Fruit fly (Drosophila melanogaster) whole organism, embryonic: Measurements from ENCODE around the gene CG12783.
A peak's percentile ranks its signal among the peaks of the same experiment; 100 is the strongest.

Experiments used
- ATbp ChIP-seq: fragments of 200-800 bp; sonication (Bioruptor generic); optimal IDR thresholded peaks from 2 replicates; lab custom pipeline; 2017; ENCODE audit warnings: missing biosample characterization, mild to moderate bottlenecking, missing genetic modification characterization, missing genetic modification reagents
- Ada2b ChIP-seq: fragments of 200-800 bp; sonication (Bioruptor generic); IDR thresholded peaks from 2 replicates; pipeline ENCODE4 v1.3.6; 2022; ENCODE audit warnings: missing biosample characterization, missing genetic modification characterization
- B-H1 ChIP-seq: fragments of 200-800 bp; sonication (Bioruptor generic); IDR thresholded peaks from 3 replicates; pipeline ENCODE4 v1.3.6; 2022; ENCODE audit warnings: missing biosample characterization, missing genetic modification characterization
- CG10565 ChIP-seq: fragments of 200-800 bp; sonication (Bioruptor generic); optimal IDR thresholded peaks from 3 replicates; lab custom pipeline; 2016; ENCODE audit warnings: missing biosample characterization, mild to moderate bottlenecking, missing genetic modification characterization
- CG11247 ChIP-seq: fragments of 200-800 bp; sonication (Bioruptor generic); IDR thresholded peaks from 2 replicates; pipeline ENCODE4 v1.3.6; 2022; ENCODE audit warnings: missing biosample characterization, missing genetic modification characterization
- CG11696 ChIP-seq: fragments of 200-800 bp; sonication (Bioruptor generic); IDR thresholded peaks from 2 replicates; pipeline ENCODE4 v1.3.6; 2022; ENCODE audit warnings: missing biosample characterization, missing genetic modification characterization
- CG12104 ChIP-seq: fragments of 200-800 bp; sonication (Bioruptor generic); optimal IDR thresholded peaks from 3 replicates; lab custom pipeline; 2016; ENCODE audit warnings: missing biosample characterization, missing genetic modification characterization
- CG12659 ChIP-seq: fragments of 200-800 bp; sonication (Bioruptor generic); optimal IDR thresholded peaks from 3 replicates; lab custom pipeline; 2017; ENCODE audit warnings: mild to moderate bottlenecking, missing biosample characterization, missing genetic modification reagents, missing genetic modification characterization
- CG15696 ChIP-seq: fragments of 200-800 bp; sonication (Bioruptor generic); optimal IDR thresholded peaks from 2 replicates; lab custom pipeline; 2019; ENCODE audit warnings: missing biosample characterization, mild to moderate bottlenecking, missing genetic modification characterization, moderate library complexity
- CG31441 ChIP-seq: fragments of 200-800 bp; sonication (Bioruptor generic); IDR thresholded peaks from 2 replicates; pipeline ENCODE4 v1.3.6; 2022; ENCODE audit warnings: missing biosample characterization, missing genetic modification characterization
- CG3407 ChIP-seq: fragments of 200-800 bp; sonication (Bioruptor generic); optimal IDR thresholded peaks from 2 replicates; lab custom pipeline; 2018; ENCODE audit warnings: missing biosample characterization, mild to moderate bottlenecking, missing genetic modification characterization
- CG3726 ChIP-seq: fragments of 200-800 bp; sonication (Bioruptor generic); IDR thresholded peaks from 3 replicates; pipeline ENCODE4, ENCODE4 v1.3.6; 2022; ENCODE audit warnings: missing biosample characterization, missing genetic modification characterization
- CG6813 ChIP-seq: fragments of 200-800 bp; sonication (Bioruptor generic); optimal IDR thresholded peaks from 2 replicates; lab custom pipeline; 2017; ENCODE audit warnings: missing biosample characterization, missing genetic modification characterization, mild to moderate bottlenecking, moderate library complexity, missing genetic modification reagents
- CG8359 ChIP-seq: fragments of 200-800 bp; sonication (Bioruptor generic); optimal IDR thresholded peaks from 2 replicates; lab custom pipeline; 2017; ENCODE audit warnings: missing biosample characterization, mild to moderate bottlenecking, missing genetic modification characterization, borderline replicate concordance
- CG8478 ChIP-seq: fragments of >200 bp; optimal IDR thresholded peaks from 2 replicates; lab custom pipeline; 2018
- Camta ChIP-seq: fragments of 200-800 bp; sonication (Bioruptor generic); optimal IDR thresholded peaks from 2 replicates; lab custom pipeline; 2016; ENCODE audit warnings: missing biosample characterization, missing genetic modification characterization
- Chrac-16 ChIP-seq: fragments of 200-800 bp; sonication (Bioruptor generic); optimal IDR thresholded peaks from 3 replicates; lab custom pipeline; 2016; ENCODE audit warnings: missing biosample characterization, missing genetic modification characterization
- D ChIP-seq, 2 experiments: fragments of 200-800 bp in 1 of 2; fragments of >200 bp in 1 of 2; sonication (Bioruptor generic) in 1 of 2; optimal IDR thresholded peaks; 2 replicates in 1 of 2; 3 replicates in 1 of 2; lab custom pipeline; 2017; ENCODE audit warnings: mild to moderate bottlenecking in 1 of 2, missing biosample characterization in 1 of 2, missing genetic modification characterization in 1 of 2, missing genetic modification reagents in 1 of 2
- Dip2 ChIP-seq: fragments of 200-800 bp; sonication (Bioruptor generic); IDR thresholded peaks from 2 replicates; pipeline ENCODE4 v1.3.6; 2022; ENCODE audit warnings: missing biosample characterization, missing genetic modification characterization
- E2f2 ChIP-seq: fragments of 200-800 bp; sonication (Bioruptor generic); IDR thresholded peaks from 2 replicates; pipeline ENCODE4 v1.3.6; 2022; ENCODE audit warnings: missing biosample characterization, missing genetic modification characterization
- HLH3B ChIP-seq: fragments of 200-800 bp; sonication (Bioruptor generic); IDR thresholded peaks from 2 replicates; pipeline ENCODE4 v1.3.6; 2022; ENCODE audit warnings: missing biosample characterization, missing genetic modification characterization
- HmgD ChIP-seq: fragments of 200-800 bp; sonication (Bioruptor generic); optimal IDR thresholded peaks from 3 replicates; lab custom pipeline; 2016; ENCODE audit warnings: missing biosample characterization, missing genetic modification characterization
- Jarid2 ChIP-seq: fragments of 200-800 bp; sonication (Bioruptor generic); optimal IDR thresholded peaks from 3 replicates; lab custom pipeline; 2017; ENCODE audit warnings: mild to moderate bottlenecking, missing biosample characterization, missing genetic modification reagents, missing genetic modification characterization
- MBD-R2 ChIP-seq: fragments of 200-800 bp; sonication (Bioruptor generic); IDR thresholded peaks from 2 replicates; pipeline ENCODE4 v1.3.6; 2022; ENCODE audit warnings: missing biosample characterization, missing genetic modification characterization
- Med ChIP-seq: fragments of 200-800 bp; sonication (Bioruptor generic); peaks from one replicate; lab custom pipeline; 2016; ENCODE audit warnings: missing biosample characterization, missing genetic modification characterization, mild to moderate bottlenecking, inconsistent platforms, moderate library complexity
- Nf-YC ChIP-seq: fragments of 200-800 bp; optimal IDR thresholded peaks from 3 replicates; lab custom pipeline; 2019; ENCODE audit warnings: missing biosample characterization, mild to moderate bottlenecking, missing genetic modification characterization, moderate library complexity
- Pdp1 ChIP-seq, 2 experiments: fragments of 200-800 bp; sonication (Bioruptor generic); optimal IDR thresholded peaks; 3 replicates each; lab custom pipeline; 2016; ENCODE audit warnings: missing biosample characterization in 2 of 2, missing genetic modification characterization in 2 of 2, mild to moderate bottlenecking in 1 of 2, moderate library complexity in 1 of 2
- Poxn ChIP-seq: fragments of 200-800 bp; sonication (Bioruptor generic); IDR thresholded peaks from 2 replicates; pipeline ENCODE4 v1.3.6; 2022; ENCODE audit warnings: missing biosample characterization, missing genetic modification characterization
- Vsx1 ChIP-seq: fragments of 200-800 bp; sonication (Bioruptor generic); optimal IDR thresholded peaks from 2 replicates; lab custom pipeline; 2017; ENCODE audit warnings: missing biosample characterization, mild to moderate bottlenecking, missing genetic modification characterization, missing genetic modification reagents
- Xrp1 ChIP-seq: fragments of 200-800 bp; sonication (Bioruptor generic); IDR thresholded peaks from 2 replicates; pipeline ENCODE4 v1.3.6; 2022; ENCODE audit warnings: missing biosample characterization, missing genetic modification characterization
- al ChIP-seq: fragments of 200-800 bp; sonication (Bioruptor generic); IDR thresholded peaks from 2 replicates; pipeline ENCODE4 v1.3.6; 2022; ENCODE audit warnings: missing biosample characterization, missing genetic modification characterization
- az2 ChIP-seq: fragments of 200-800 bp; sonication (Bioruptor generic); optimal IDR thresholded peaks from 3 replicates; lab custom pipeline; 2016; ENCODE audit warnings: missing biosample characterization, missing genetic modification characterization
- dan ChIP-seq: fragments of 200-800 bp; sonication (Bioruptor generic); IDR thresholded peaks from 2 replicates; pipeline ENCODE4 v1.3.6; 2022; ENCODE audit warnings: missing biosample characterization, missing genetic modification characterization
- danr ChIP-seq: fragments of 200-800 bp; sonication (Bioruptor generic); IDR thresholded peaks from 2 replicates; pipeline ENCODE4 v1.3.6; 2022; ENCODE audit warnings: missing biosample characterization, missing genetic modification characterization
- dimm ChIP-seq: fragments of 200-800 bp; sonication (Bioruptor generic); IDR thresholded peaks from 2 replicates; pipeline ENCODE4 v1.3.6; 2022; ENCODE audit warnings: missing biosample characterization, missing genetic modification characterization
- exex ChIP-seq: fragments of 200-800 bp; sonication (Bioruptor generic); optimal IDR thresholded peaks from 4 replicates; lab custom pipeline; 2018; ENCODE audit warnings: missing biosample characterization, mild to moderate bottlenecking, missing genetic modification characterization, moderate library complexity
- fd102C ChIP-seq: fragments of 200-800 bp; sonication (Bioruptor generic); optimal IDR thresholded peaks from 2 replicates; lab custom pipeline; 2018; ENCODE audit warnings: missing biosample characterization, mild to moderate bottlenecking, missing genetic modification characterization, moderate library complexity
- fd3F ChIP-seq: fragments of 200-800 bp; sonication (Bioruptor generic); optimal IDR thresholded peaks from 2 replicates; lab custom pipeline; 2018; ENCODE audit warnings: missing biosample characterization, mild to moderate bottlenecking, missing genetic modification characterization, moderate library complexity
- grau ChIP-seq: fragments of 200-800 bp; optimal IDR thresholded peaks from 3 replicates; lab custom pipeline; 2019; ENCODE audit warnings: missing biosample characterization, mild to moderate bottlenecking, missing genetic modification characterization, moderate library complexity
- klu ChIP-seq: fragments of 200-800 bp; sonication (Bioruptor generic); IDR thresholded peaks from 2 replicates; pipeline ENCODE4 v1.3.6; 2022; ENCODE audit warnings: missing biosample characterization, missing genetic modification characterization
- luna ChIP-seq: fragments of 200-800 bp; sonication (Bioruptor generic); optimal IDR thresholded peaks from 2 replicates; lab custom pipeline; 2016; ENCODE audit warnings: missing biosample characterization, missing genetic modification characterization
- mld ChIP-seq: fragments of 200-800 bp; sonication (Bioruptor generic); IDR thresholded peaks from 3 replicates; pipeline ENCODE4 v1.3.6; 2022; ENCODE audit warnings: missing biosample characterization, missing genetic modification characterization; ENCODE audit not compliant: partially characterized antibody
- pan ChIP-seq, 4 experiments: fragments of >200 bp in 3 of 4; fragments of 200-800 bp in 1 of 4; sonication (Bioruptor generic) in 1 of 4; optimal IDR thresholded peaks in 3 of 4; IDR thresholded peaks in 1 of 4; 2 replicates each; pipeline versions ENCODE4 v1.3.6 to Lab custom; 2017 to 2022; ENCODE audit warnings: missing biosample characterization in 2 of 4, missing genetic modification characterization in 2 of 4, mixed read lengths in 1 of 4
- slbo ChIP-seq: fragments of 200-800 bp; sonication (Bioruptor generic); IDR thresholded peaks from 2 replicates; pipeline ENCODE4 v1.3.6; 2022; ENCODE audit warnings: missing biosample characterization, missing genetic modification characterization
- sna ChIP-seq: fragments of 200-800 bp; sonication (Bioruptor generic); IDR thresholded peaks from 2 replicates; pipeline ENCODE4 v1.3.6; 2022; ENCODE audit warnings: missing biosample characterization, missing genetic modification characterization; ENCODE audit not compliant: partially characterized antibody
- trh ChIP-seq: fragments of 200-800 bp; sonication (Bioruptor generic); optimal IDR thresholded peaks from 2 replicates; lab custom pipeline; 2016; ENCODE audit warnings: missing biosample characterization, missing genetic modification characterization
- tx ChIP-seq: fragments of 200-800 bp; sonication (Bioruptor generic); optimal IDR thresholded peaks from 2 replicates; lab custom pipeline; 2016; ENCODE audit warnings: missing biosample characterization, missing genetic modification characterization
- z ChIP-seq: fragments of 200-800 bp; sonication (Bioruptor generic); IDR thresholded peaks from 3 replicates; pipeline ENCODE4 v1.3.6; 2022; ENCODE audit warnings: missing biosample characterization, missing genetic modification characterization
- zen ChIP-seq: fragments of 200-800 bp; sonication (Bioruptor generic); optimal IDR thresholded peaks from 3 replicates; lab custom pipeline; 2018; ENCODE audit warnings: missing biosample characterization, mild to moderate bottlenecking, missing genetic modification characterization, moderate library complexity

The CG12783 gene

DNA sequence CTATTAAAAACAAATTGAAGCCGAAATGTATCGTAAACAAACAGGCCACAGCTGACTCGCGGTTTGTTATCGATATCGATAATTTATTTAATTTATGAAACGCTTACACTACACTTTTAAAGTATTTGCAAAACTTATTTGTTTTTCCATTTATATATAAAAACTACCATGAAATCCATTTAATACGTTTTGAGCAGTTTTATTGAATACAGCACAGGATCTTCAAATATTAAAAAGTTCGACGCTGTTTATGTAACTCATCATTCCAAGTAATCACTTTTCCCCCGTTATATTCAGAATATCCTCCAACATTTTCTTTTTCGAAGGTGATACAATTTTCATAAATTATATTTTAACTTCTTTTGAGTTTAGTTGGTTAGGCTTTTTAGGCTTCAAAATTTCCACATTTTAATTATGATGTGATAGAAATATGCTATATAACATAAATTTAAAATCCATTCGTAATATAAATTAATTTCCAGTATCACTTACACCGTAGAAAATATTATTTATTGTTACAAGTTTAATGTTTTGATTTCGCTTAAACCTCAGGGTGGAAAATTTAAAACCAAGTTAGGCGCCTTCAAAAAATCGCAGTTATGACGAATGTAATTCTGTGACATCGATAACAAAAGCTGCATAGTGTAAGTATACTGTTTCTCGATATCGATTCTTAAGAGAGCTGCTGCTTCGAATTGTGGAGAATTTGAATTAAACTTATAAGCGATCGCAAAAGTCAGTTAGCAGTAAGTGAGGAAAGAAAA lies 33.9 kb upstream of the CG12783 start, which contains the start of the genes CG10324 and CCT3 (continued):
- TF ChIP-seq sna (peak; percentile 66), slbo (GFP tag; lab: Robert Waterston, UW) (peak; percentile 72), HLH3B (GFP tag; lab: Robert Waterston, UW) (peak; percentile 63), CG15696 (tag; lab: Kevin White, UChicago) (peak; percentile 63), mld (GFP tag; lab: Robert Waterston, UW) (no peak), grau (peak; percentile 78), ATbp (GFP tag; lab: Kevin White, UChicago) (no peak), CG8478 (lab: Kevin White, UChicago) (no peak), Jarid2 (GFP tag; lab: Kevin White, UChicago) (no peak), zen (tag; lab: Kevin White, UChicago) (peak; percentile 41), Dip2 (GFP tag; lab: Robert Waterston, UW) (no peak), CG8359 (GFP tag; lab: Kevin White, UChicago) (no peak), CG11696 (GFP tag; lab: Robert Waterston, UW) (no peak), CG12659 (GFP tag; lab: Kevin White, UChicago) (peak; percentile 61), HmgD (GFP tag; lab: Kevin White, UChicago) (no peak), danr (GFP tag; lab: Robert Waterston, UW) (no peak), exex (no peak), Pdp1 (GFP tag; optimal IDR thresholded peaks at IDR 0.05; lab: Kevin White, UChicago) (peak; percentile 36 to 64), CG11247 (GFP tag; lab: Robert Waterston, UW) (peak; percentile 60; the same call in 1 of the 2 replicates), B-H1 (GFP tag; lab: Robert Waterston, UW) (0 out of 3 replicates have a peak, but pooled peaks have one; percentile 25), E2f2 (peak; percentile 79), Ada2b (GFP tag; lab: Robert Waterston, UW) (peak; percentile 48), trh (peak; percentile 15), tx (no peak), CG31441 (GFP tag; lab: Robert Waterston, UW) (peak; percentile 74), CG3407 (no peak), dimm (GFP tag; lab: Robert Waterston, UW) (no peak), CG3726 (GFP tag; lab: Robert Waterston, UW) (no peak), CG12104 (peak; percentile 66), az2 (GFP tag; lab: Kevin White, UChicago) (peak; percentile 61), D (optimal IDR thresholded peaks at IDR 0.05; lab: Kevin White, UChicago) (no peak), D (GFP tag; optimal IDR thresholded peaks at IDR 0.05; lab: Kevin White, UChicago) (no peak), Camta (GFP tag; lab: Kevin White, UChicago) (peak; percentile 55), luna (GFP tag; lab: Kevin White, UChicago) (no peak), fd3F (GFP tag; lab: Kevin White, UChicago) (peak; percentile 55), fd102C (no peak), Xrp1 (peak; percentile 74), al (GFP tag; lab: Robert Waterston, UW) (peak; percentile 54), dan (no peak), z (GFP tag; lab: Robert Waterston, UW) (no peak), Poxn (GFP tag; lab: Robert Waterston, UW) (no peak), Vsx1 (no peak), klu (GFP tag; lab: Robert Waterston, UW) (no peak), pan (optimal IDR thresholded peaks at IDR 0.05; lab: Kevin White, UChicago) (no peak), pan (GFP tag; optimal IDR thresholded peaks at IDR 0.05 in 1 of 2, IDR thresholded peaks at IDR 0.05 in 1 of 2) (peak in 1 of 2 experiments; percentile 72), Med (peak; percentile 86), CG6813 (no peak), MBD-R2 (GFP tag; lab: Robert Waterston, UW) (peak; percentile 75), CG10565 (GFP tag; lab: Kevin White, UChicago) (no peak), Chrac-16 (GFP tag; lab: Kevin White, UChicago) (peak; percentile 52), Nf-YC (tag; lab: Kevin White, UChicago) (peak; percentile 77)
